Fruit fly (Drosophila melanogaster): Measurements from ENCODE around the gene RasGAP1.

RasGAP1 gene

dm6 chr3L:9853140-9853746, 1.8 kb downstream of the RasGAP1 start (continued):
- TF ChIP-seq Ets21C (GFP tag; optimal IDR thresholded peaks at IDR 0.05), result no peak
- no peak for TF ChIP-seq CG32006 (GFP tag; optimal IDR thresholded peaks at IDR 0.05)
- no peak for TF ChIP-seq net (GFP tag; optimal IDR thresholded peaks at IDR 0.05)
- TF ChIP-seq salr (GFP tag; optimal IDR thresholded peaks at IDR 0.05), result no peak
- TF ChIP-seq CG7368 (GFP tag; optimal IDR thresholded peaks at IDR 0.05), result no peak
- peak; percentile 31 for TF ChIP-seq Sox14 (GFP tag; optimal IDR thresholded peaks at IDR 0.05)
- TF ChIP-seq Eip75B (GFP tag; optimal IDR thresholded peaks at IDR 0.05), result no peak
- TF ChIP-seq svp (GFP tag), result no peak
- TF ChIP-seq OdsH (GFP tag; optimal IDR thresholded peaks at IDR 0.05), result no peak
- TF ChIP-seq CG34406 (GFP tag; optimal IDR thresholded peaks at IDR 0.05), result no peak
- no peak for TF ChIP-seq lz (GFP tag; optimal IDR thresholded peaks at IDR 0.05)
- no peak for TF ChIP-seq CG6808 (GFP tag; optimal IDR thresholded peaks at IDR 0.05)
- no peak for TF ChIP-seq CG9139 (GFP tag; optimal IDR thresholded peaks at IDR 0.05)
- TF ChIP-seq CG11762 (GFP tag; optimal IDR thresholded peaks at IDR 0.05; ENCODE audit: insufficient read depth), result no peak
- no peak for TF ChIP-seq CG6276 (GFP tag; optimal IDR thresholded peaks at IDR 0.05)
- TF ChIP-seq CG6163 (GFP tag; IDR thresholded peaks at IDR 0.05), result no peak; the same call in 2 of the 3 replicates
- no peak for TF ChIP-seq Hr38 (GFP tag; optimal IDR thresholded peaks at IDR 0.05)
- TF ChIP-seq fd59A (GFP tag; optimal IDR thresholded peaks at IDR 0.05), result peak; percentile 13
- TF ChIP-seq cyc (GFP tag; optimal IDR thresholded peaks at IDR 0.05), result no peak
- no peak for TF ChIP-seq CG10669 (GFP tag; optimal IDR thresholded peaks at IDR 0.05)
- no peak for TF ChIP-seq CG16779 (tag; optimal IDR thresholded peaks at IDR 0.05)
- TF ChIP-seq fd85E (GFP tag; optimal IDR thresholded peaks at IDR 0.05), result no peak
- TF ChIP-seq CG4318 (GFP tag; optimal IDR thresholded peaks at IDR 0.05), result no peak
- TF ChIP-seq Sox102F (GFP tag; optimal IDR thresholded peaks at IDR 0.05), result peak; percentile 55
- no peak for TF ChIP-seq topi (GFP tag; optimal IDR thresholded peaks at IDR 0.05)
- TF ChIP-seq CG11902 (GFP tag; optimal IDR thresholded peaks at IDR 0.05), result no peak
- no peak for TF ChIP-seq CG11294 (GFP tag; IDR thresholded peaks at IDR 0.05)
- TF ChIP-seq Smox (GFP tag; optimal IDR thresholded peaks at IDR 0.05), result no peak
- no peak for TF ChIP-seq CG8319 (GFP tag; optimal IDR thresholded peaks at IDR 0.05)
- TF ChIP-seq Hr4 (GFP tag; optimal IDR thresholded peaks at IDR 0.05), result no peak
- no peak for TF ChIP-seq acj6 (GFP tag; optimal IDR thresholded peaks at IDR 0.05)
- no peak for TF ChIP-seq fkh (GFP tag; optimal IDR thresholded peaks at IDR 0.05)
- TF ChIP-seq CG6854 (GFP tag; optimal IDR thresholded peaks at IDR 0.05), result no peak

DNA sequence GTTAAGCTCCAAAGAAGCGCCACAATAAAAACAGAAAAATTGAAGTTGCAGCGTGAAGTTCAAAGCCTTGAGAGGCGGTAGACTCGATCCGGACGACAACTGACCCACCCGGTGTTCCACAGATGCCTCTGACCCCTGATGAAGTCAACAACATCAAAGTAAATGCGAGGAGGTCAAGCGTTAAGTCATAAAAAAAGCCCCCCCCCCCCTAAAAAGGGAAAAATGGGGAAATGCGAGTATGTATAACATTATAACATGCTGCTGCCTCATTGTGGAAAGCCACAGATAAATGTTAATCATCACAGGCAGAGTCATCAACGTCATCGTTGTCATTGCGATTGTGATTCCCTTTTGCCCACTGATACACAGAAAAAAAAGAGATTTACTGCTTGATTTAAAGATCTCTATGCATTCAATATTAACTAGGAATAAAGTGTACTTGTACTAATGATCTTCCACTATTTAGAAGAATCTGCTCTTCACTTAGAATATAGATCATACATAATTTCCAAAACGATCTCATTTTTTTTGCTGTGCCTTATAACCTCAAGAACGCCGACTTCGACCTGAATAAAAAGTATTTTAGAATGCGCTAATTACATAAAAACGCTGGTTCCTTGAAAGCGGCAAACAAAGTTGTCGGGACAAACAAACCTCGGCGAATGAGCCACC, 3.9 kb downstream of the RasGAP1 start:
- peak; percentile 5 for TF ChIP-seq CG3032 (tag; optimal IDR thresholded peaks at IDR 0.05)
- no peak for TF ChIP-seq CG1621 (tag; optimal IDR thresholded peaks at IDR 0.05)
- peak; percentile 0 for TF ChIP-seq Ets96B (tag; optimal IDR thresholded peaks at IDR 0.05)
- peak; percentile 10 for TF ChIP-seq esn (GFP tag; optimal IDR thresholded peaks at IDR 0.05)
- no peak for TF ChIP-seq CG4318 (GFP tag; optimal IDR thresholded peaks at IDR 0.05)
- TF ChIP-seq OdsH (GFP tag; optimal IDR thresholded peaks at IDR 0.05), result peak; percentile 8
- TF ChIP-seq pdm3 (GFP tag; optimal IDR thresholded peaks at IDR 0.05), result peak; percentile 19
- peak; percentile 56 for TF ChIP-seq Eip78C (GFP tag)
- TF ChIP-seq CG32006 (GFP tag; optimal IDR thresholded peaks at IDR 0.05), result no peak
- TF ChIP-seq CG6808 (GFP tag; optimal IDR thresholded peaks at IDR 0.05), result no peak
- peak; percentile 16 for TF ChIP-seq Met (GFP tag; optimal IDR thresholded peaks at IDR 0.05)
- TF ChIP-seq Sox14 (GFP tag; optimal IDR thresholded peaks at IDR 0.05), result peak; percentile 3
- peak; percentile 1 for TF ChIP-seq topi (GFP tag; optimal IDR thresholded peaks at IDR 0.05)
- TF ChIP-seq fkh (GFP tag; optimal IDR thresholded peaks at IDR 0.05), result no peak
- TF ChIP-seq svp (GFP tag), result peak; percentile 85
- peak; percentile 25 for TF ChIP-seq CG10631 (GFP tag; optimal IDR thresholded peaks at IDR 0.05)

Data from whole organism, prepupa.